Fruit fly (Drosophila melanogaster) whole organism, embryonic: ENCODE results near the gene CG6067.
A peak's percentile ranks its signal among the peaks of the same experiment; 100 is the strongest.

ENCODE experiments used
- Ada2b ChIP-seq: fragments of 200-800 bp; sonication (Bioruptor generic); IDR thresholded peaks from 2 replicates; pipeline ENCODE4 v1.3.6; 2022; ENCODE audit warnings: missing biosample characterization, missing genetic modification characterization
- Antp ChIP-seq: fragments of 200-800 bp; sonication (Bioruptor generic); optimal IDR thresholded peaks from 3 replicates; lab custom pipeline; 2016; ENCODE audit warnings: missing biosample characterization, missing genetic modification characterization
- Atf-2 ChIP-seq: fragments of 200-800 bp; sonication (Bioruptor generic); optimal IDR thresholded peaks from 2 replicates; lab custom pipeline; 2016; ENCODE audit warnings: missing biosample characterization, missing genetic modification characterization
- CG10209 ChIP-seq: fragments of 200-800 bp; sonication (Bioruptor generic); optimal IDR thresholded peaks from 3 replicates; lab custom pipeline; 2017; ENCODE audit warnings: missing biosample characterization, mild to moderate bottlenecking, missing genetic modification characterization, missing genetic modification reagents
- CG11456 ChIP-seq: fragments of 200-800 bp; sonication (Bioruptor generic); IDR thresholded peaks from 3 replicates; pipeline ENCODE4 v1.3.6; 2022; ENCODE audit warnings: missing biosample characterization, missing genetic modification characterization
- CG12942 ChIP-seq: fragments of 200-800 bp; sonication (Bioruptor generic); optimal IDR thresholded peaks from 3 replicates; lab custom pipeline; 2016; ENCODE audit warnings: missing biosample characterization, missing genetic modification characterization
- CG13287 ChIP-seq: fragments of 200-800 bp; sonication (Bioruptor generic); IDR thresholded peaks from 2 replicates; pipeline ENCODE4 v1.3.6; 2022; ENCODE audit warnings: missing biosample characterization, missing genetic modification characterization; ENCODE audit not compliant: partially characterized antibody
- CG16813 ChIP-seq: fragments of 200-800 bp; sonication (Bioruptor generic); IDR thresholded peaks from 3 replicates; pipeline ENCODE4 v1.3.6; 2022; ENCODE audit warnings: missing biosample characterization, missing genetic modification characterization; ENCODE audit not compliant: partially characterized antibody
- CG3065 ChIP-seq: fragments of 200-800 bp; sonication (Bioruptor generic); optimal IDR thresholded peaks from 2 replicates; lab custom pipeline; 2016; ENCODE audit warnings: missing biosample characterization, missing genetic modification characterization
- CG31388 ChIP-seq: fragments of 200-800 bp; sonication (Bioruptor generic); optimal IDR thresholded peaks from 2 replicates; lab custom pipeline; 2016; ENCODE audit warnings: missing biosample characterization, missing genetic modification characterization
- CG3163 ChIP-seq: fragments of 200-800 bp; sonication (Bioruptor generic); optimal IDR thresholded peaks from 3 replicates; lab custom pipeline; 2016; ENCODE audit warnings: missing biosample characterization, missing genetic modification characterization
- CG3407 ChIP-seq: fragments of 200-800 bp; sonication (Bioruptor generic); optimal IDR thresholded peaks from 2 replicates; lab custom pipeline; 2018; ENCODE audit warnings: missing biosample characterization, mild to moderate bottlenecking, missing genetic modification characterization
- CG34224 ChIP-seq: fragments of 200-800 bp; sonication (Bioruptor generic); IDR thresholded peaks from 3 replicates; pipeline ENCODE4 v1.3.6; 2022; ENCODE audit warnings: missing biosample characterization, missing genetic modification characterization; ENCODE audit not compliant: partially characterized antibody
- CG3847 ChIP-seq: fragments of 200-800 bp; sonication (Bioruptor generic); IDR thresholded peaks from 2 replicates; pipeline ENCODE4 v1.3.6; 2022; ENCODE audit warnings: missing biosample characterization, missing genetic modification characterization
- CG42726 ChIP-seq: fragments of 200-800 bp; sonication (Bioruptor generic); IDR thresholded peaks from 2 replicates; pipeline ENCODE4 v1.3.6; 2022; ENCODE audit warnings: missing biosample characterization, missing genetic modification characterization; ENCODE audit not compliant: partially characterized antibody
- CG4424 ChIP-seq: fragments of 200-800 bp; sonication (Bioruptor generic); optimal IDR thresholded peaks from 3 replicates; lab custom pipeline; 2016; ENCODE audit warnings: missing biosample characterization, missing genetic modification characterization
- CG7271 ChIP-seq: fragments of 200-800 bp; sonication (Bioruptor generic); optimal IDR thresholded peaks from 2 replicates; lab custom pipeline; 2018; ENCODE audit warnings: missing biosample characterization, mild to moderate bottlenecking, missing genetic modification characterization, moderate library complexity
- CkIIα-i1 ChIP-seq: fragments of 200-800 bp; sonication (Bioruptor generic); IDR thresholded peaks from 2 replicates; pipeline ENCODE4 v1.3.6; 2022; ENCODE audit warnings: missing biosample characterization, missing genetic modification characterization
- HLHmδ ChIP-seq: fragments of 200-800 bp; sonication (Bioruptor generic); optimal IDR thresholded peaks from 2 replicates; lab custom pipeline; 2018; ENCODE audit warnings: missing biosample characterization, mild to moderate bottlenecking, missing genetic modification characterization, moderate library complexity
- Max ChIP-seq: fragments of 200-800 bp; sonication (Bioruptor generic); optimal IDR thresholded peaks from 2 replicates; lab custom pipeline; 2016; ENCODE audit warnings: missing biosample characterization, mild to moderate bottlenecking, missing genetic modification characterization
- NC2β ChIP-seq: fragments of 200-800 bp; sonication (Bioruptor generic); optimal IDR thresholded peaks from 2 replicates; lab custom pipeline; 2016; ENCODE audit warnings: missing biosample characterization, missing genetic modification characterization
- Nf-YA ChIP-seq: fragments of 200-800 bp; sonication (Bioruptor generic); IDR thresholded peaks from 2 replicates; pipeline ENCODE4 v1.3.6; 2022; ENCODE audit warnings: missing biosample characterization, missing genetic modification characterization
- Nf-YB ChIP-seq: fragments of 200-800 bp; sonication (Bioruptor generic); optimal IDR thresholded peaks from 3 replicates; lab custom pipeline; 2019; ENCODE audit warnings: missing biosample characterization, mild to moderate bottlenecking, missing genetic modification characterization, moderate library complexity
- Six4 ChIP-seq: fragments of 200-800 bp; sonication (Bioruptor generic); optimal IDR thresholded peaks from 2 replicates; lab custom pipeline; 2016; ENCODE audit warnings: missing biosample characterization, missing genetic modification characterization
- Sox102F ChIP-seq: fragments of 200-800 bp; sonication (Bioruptor generic); optimal IDR thresholded peaks from 2 replicates; lab custom pipeline; 2018; ENCODE audit warnings: missing biosample characterization, mild to moderate bottlenecking, missing genetic modification characterization, moderate library complexity
- Trl ChIP-seq, 3 experiments: fragments of >200 bp in 2 of 3; fragments of 200-800 bp in 1 of 3; sonication (Bioruptor generic) in 1 of 3; optimal IDR thresholded peaks; 2 replicates in 1 of 3; 3 replicates in 2 of 3; lab custom pipeline; 2016 to 2017; ENCODE audit warnings: missing biosample characterization in 1 of 3, missing genetic modification characterization in 1 of 3
- Xrp1 ChIP-seq: fragments of 200-800 bp; sonication (Bioruptor generic); IDR thresholded peaks from 2 replicates; pipeline ENCODE4 v1.3.6; 2022; ENCODE audit warnings: missing biosample characterization, missing genetic modification characterization
- bab2 ChIP-seq: fragments of 200-800 bp; sonication (Bioruptor generic); optimal IDR thresholded peaks from 2 replicates; lab custom pipeline; 2016; ENCODE audit warnings: missing biosample characterization, missing genetic modification characterization
- bbx ChIP-seq: fragments of 200-800 bp; sonication (Bioruptor generic); IDR thresholded peaks from 2 replicates; pipeline ENCODE4 v1.3.6; 2022; ENCODE audit warnings: missing biosample characterization, missing genetic modification characterization; ENCODE audit not compliant: partially characterized antibody
- caup ChIP-seq: fragments of 200-800 bp; sonication (Bioruptor generic); optimal IDR thresholded peaks from 3 replicates; lab custom pipeline; 2017; ENCODE audit warnings: missing biosample characterization, mild to moderate bottlenecking, missing genetic modification characterization, moderate library complexity; ENCODE audit not compliant: severe bottlenecking
- chinmo ChIP-seq: fragments of 200-800 bp; sonication (Bioruptor generic); IDR thresholded peaks from 4 replicates; pipeline ENCODE4 v1.3.6; 2022; ENCODE audit warnings: missing biosample characterization, missing genetic modification characterization; ENCODE audit not compliant: partially characterized antibody
- chn ChIP-seq: fragments of 200-800 bp; sonication (Bioruptor generic); optimal IDR thresholded peaks from 2 replicates; lab custom pipeline; 2016; ENCODE audit warnings: missing biosample characterization, missing genetic modification characterization
- crp ChIP-seq, 2 experiments: fragments of 200-800 bp; sonication (Bioruptor generic); optimal IDR thresholded peaks; 2 replicates in 1 of 2; 3 replicates in 1 of 2; lab custom pipeline; 2017; ENCODE audit warnings: missing biosample characterization in 2 of 2, missing genetic modification characterization in 2 of 2, mild to moderate bottlenecking in 1 of 2, moderate library complexity in 1 of 2
- ems ChIP-seq: fragments of 200-800 bp; sonication (Bioruptor generic); optimal IDR thresholded peaks from 3 replicates; lab custom pipeline; 2016; ENCODE audit warnings: missing biosample characterization, missing genetic modification characterization
- eve ChIP-seq, 2 experiments: fragments of >200 bp; optimal IDR thresholded peaks; 2 replicates each; lab custom pipeline; 2017; ENCODE audit warnings: missing biosample characterization in 2 of 2, missing genetic modification characterization in 2 of 2
- gcm2 ChIP-seq: fragments of 200-800 bp; sonication (Bioruptor generic); optimal IDR thresholded peaks from 2 replicates; lab custom pipeline; 2016; ENCODE audit warnings: missing biosample characterization, missing genetic modification characterization
- knrl ChIP-seq: fragments of 200-800 bp; sonication (Bioruptor generic); IDR thresholded peaks from 3 replicates; pipeline ENCODE4 v1.3.6; 2022; ENCODE audit warnings: missing biosample characterization, missing genetic modification characterization; ENCODE audit not compliant: partially characterized antibody
- lmd ChIP-seq: fragments of 200-800 bp; sonication (Bioruptor generic); IDR thresholded peaks from 2 replicates; pipeline ENCODE4 v1.3.6; 2022; ENCODE audit warnings: missing biosample characterization, missing genetic modification characterization
- maf-S ChIP-seq: fragments of 200-800 bp; sonication (Bioruptor generic); optimal IDR thresholded peaks from 2 replicates; lab custom pipeline; 2016; ENCODE audit warnings: missing biosample characterization, missing genetic modification characterization
- mld ChIP-seq: fragments of 200-800 bp; sonication (Bioruptor generic); IDR thresholded peaks from 3 replicates; pipeline ENCODE4 v1.3.6; 2022; ENCODE audit warnings: missing biosample characterization, missing genetic modification characterization; ENCODE audit not compliant: partially characterized antibody
- ranshi ChIP-seq: fragments of 200-800 bp; sonication (Bioruptor generic); IDR thresholded peaks from 2 replicates; pipeline ENCODE4 v1.3.6; 2022; ENCODE audit warnings: missing biosample characterization, missing genetic modification characterization
- sc ChIP-seq, 3 experiments: fragments of >200 bp in 2 of 3; fragments of 200-800 bp in 1 of 3; sonication (Bioruptor generic) in 1 of 3; optimal IDR thresholded peaks; 2 replicates in 2 of 3; 3 replicates in 1 of 3; lab custom pipeline; 2017; ENCODE audit warnings: mild to moderate bottlenecking in 1 of 3, missing biosample characterization in 1 of 3, missing genetic modification characterization in 1 of 3, missing genetic modification reagents in 1 of 3
- schlank ChIP-seq: fragments of 200-800 bp; sonication (Bioruptor generic); optimal IDR thresholded peaks from 2 replicates; lab custom pipeline; 2018; ENCODE audit warnings: missing biosample characterization, mild to moderate bottlenecking, missing genetic modification characterization
- slbo ChIP-seq: fragments of 200-800 bp; sonication (Bioruptor generic); IDR thresholded peaks from 2 replicates; pipeline ENCODE4 v1.3.6; 2022; ENCODE audit warnings: missing biosample characterization, missing genetic modification characterization
- sob ChIP-seq: fragments of 200-800 bp; sonication (Bioruptor generic); IDR thresholded peaks from 2 replicates; pipeline ENCODE4 v1.3.6; 2022; ENCODE audit warnings: missing biosample characterization, missing genetic modification characterization
- tap ChIP-seq: fragments of 200-800 bp; optimal IDR thresholded peaks from 3 replicates; lab custom pipeline; 2019; ENCODE audit warnings: missing biosample characterization, mild to moderate bottlenecking, missing genetic modification characterization, moderate library complexity
- trem ChIP-seq: fragments of 200-800 bp; optimal IDR thresholded peaks from 3 replicates; lab custom pipeline; 2019; ENCODE audit warnings: missing biosample characterization, mild to moderate bottlenecking, missing genetic modification characterization, moderate library complexity
- vfl ChIP-seq: fragments of 200-800 bp; sonication (Bioruptor generic); optimal IDR thresholded peaks from 2 replicates; lab custom pipeline; 2016; ENCODE audit warnings: missing biosample characterization, missing genetic modification characterization
- zen ChIP-seq: fragments of 200-800 bp; sonication (Bioruptor generic); optimal IDR thresholded peaks from 3 replicates; lab custom pipeline; 2018; ENCODE audit warnings: missing biosample characterization, mild to moderate bottlenecking, missing genetic modification characterization, moderate library complexity

The CG6067 gene

DNA sequence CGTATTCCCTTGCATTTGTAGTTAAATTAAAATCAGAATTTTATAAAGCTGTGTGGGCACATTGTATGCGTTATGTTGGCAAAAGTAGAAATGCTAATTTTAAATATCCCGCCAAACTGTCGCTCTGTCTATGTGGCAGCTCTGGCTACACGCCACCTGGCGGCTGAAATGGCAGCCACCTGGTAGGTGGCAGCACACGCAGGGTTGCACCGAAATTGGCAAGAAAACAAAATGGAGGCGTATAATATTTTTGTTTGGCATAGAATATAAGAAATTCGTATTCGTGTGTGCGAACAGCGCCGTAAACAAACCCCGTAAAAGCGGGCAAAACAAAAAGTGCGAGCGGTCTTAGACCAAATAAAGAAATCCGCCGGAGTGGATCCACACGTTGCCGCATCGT, 47.5 kb upstream of the CG6067 start, which contains the start of gene CG12236 (continued):
- TF ChIP-seq Ada2b (GFP tag; lab: Robert Waterston, UW), result no peak
- TF ChIP-seq chn (GFP tag; lab: Kevin White, UChicago), result peak; percentile 53
- TF ChIP-seq CG42726, result no peak
- peak; percentile 40 for TF ChIP-seq gcm2 (GFP tag; lab: Kevin White, UChicago)
- no peak for TF ChIP-seq bbx (GFP tag; lab: Robert Waterston, UW)
- TF ChIP-seq caup (GFP tag; lab: Kevin White, UChicago), result peak; percentile 74
- TF ChIP-seq knrl, result peak; percentile 40; the same call in 1 of the 3 replicates
- TF ChIP-seq crp (GFP tag; optimal IDR thresholded peaks at IDR 0.05; lab: Kevin White, UChicago), result peak in 1 of 2 experiments; percentile 52
- peak; percentile 64; the same call in 1 of the 2 replicates for TF ChIP-seq slbo (GFP tag; lab: Robert Waterston, UW)
- TF ChIP-seq Max, result peak; percentile 20
- TF ChIP-seq maf-S (GFP tag; lab: Kevin White, UChicago), result peak; percentile 25
- no peak for TF ChIP-seq Six4 (GFP tag; lab: Kevin White, UChicago)
- peak; percentile 40 for TF ChIP-seq CG10209
- peak; percentile 50; the same call in 1 of the 2 replicates for TF ChIP-seq CG13287
- no peak for TF ChIP-seq CG34224 (GFP tag; lab: Robert Waterston, UW)
- no peak for TF ChIP-seq eve (GFP tag; optimal IDR thresholded peaks at IDR 0.05; lab: Kevin White, UChicago)
- peak; percentile 42 for TF ChIP-seq zen (tag; lab: Kevin White, UChicago)
- TF ChIP-seq CG11456 (GFP tag; lab: Robert Waterston, UW), result peak; percentile 80; the same call in 2 of the 3 replicates
- TF ChIP-seq Nf-YA (GFP tag; lab: Robert Waterston, UW), result no peak
- TF ChIP-seq CkIIα-i1 (GFP tag; lab: Robert Waterston, UW), result no peak
- TF ChIP-seq trem, result peak; percentile 89
- peak; percentile 23 for TF ChIP-seq Nf-YB (GFP tag; lab: Kevin White, UChicago)
- TF ChIP-seq Trl (optimal IDR thresholded peaks at IDR 0.05; lab: Kevin White, UChicago), result no peak
- peak; percentile 49 for TF ChIP-seq Trl (GFP tag; optimal IDR thresholded peaks at IDR 0.05; lab: Kevin White, UChicago)
- TF ChIP-seq Xrp1 (GFP tag; lab: Robert Waterston, UW), result no peak
- no peak for TF ChIP-seq schlank (tag; lab: Kevin White, UChicago)
- peak; percentile 54; the same call in 1 of the 2 replicates for TF ChIP-seq lmd (GFP tag; lab: Robert Waterston, UW)
- no peak for TF ChIP-seq CG31388 (GFP tag; lab: Kevin White, UChicago)
- TF ChIP-seq CG3065, result no peak
- no peak for TF ChIP-seq CG7271 (tag; lab: Kevin White, UChicago)
- TF ChIP-seq HLHmδ (GFP tag; lab: Kevin White, UChicago), result peak; percentile 38
- peak; percentile 0 for TF ChIP-seq bab2 (GFP tag; lab: Kevin White, UChicago)
- no peak for TF ChIP-seq CG12942 (GFP tag; lab: Kevin White, UChicago)
- TF ChIP-seq Atf-2, result no peak
- TF ChIP-seq CG3163 (GFP tag; lab: Kevin White, UChicago), result peak; percentile 26
- peak; percentile 17 for TF ChIP-seq NC2β (GFP tag; lab: Kevin White, UChicago)
- TF ChIP-seq CG16813 (GFP tag; lab: Robert Waterston, UW), result 0 out of 3 replicates have a peak, but pooled peaks have one; percentile 21
- no peak for TF ChIP-seq ems (GFP tag; lab: Kevin White, UChicago)
- TF ChIP-seq sc (optimal IDR thresholded peaks at IDR 0.05; lab: Kevin White, UChicago), result no peak
- no peak for TF ChIP-seq sc (GFP tag; optimal IDR thresholded peaks at IDR 0.05; lab: Kevin White, UChicago)
- TF ChIP-seq vfl (GFP tag; lab: Kevin White, UChicago), result no peak
- TF ChIP-seq Antp (GFP tag; lab: Kevin White, UChicago), result peak; percentile 34
- no peak for TF ChIP-seq Sox102F (GFP tag; lab: Kevin White, UChicago)
- TF ChIP-seq ranshi, result peak; percentile 42; the same call in 1 of the 2 replicates
- peak; percentile 27 for TF ChIP-seq CG4424 (GFP tag; lab: Kevin White, UChicago)
- no peak for TF ChIP-seq tap (tag; lab: Kevin White, UChicago)
- no peak for TF ChIP-seq CG3407 (GFP tag; lab: Kevin White, UChicago)
- no peak for TF ChIP-seq chinmo
- TF ChIP-seq CG3847 (GFP tag; lab: Robert Waterston, UW), result peak; percentile 83
- no peak for TF ChIP-seq mld (GFP tag; lab: Robert Waterston, UW)
- peak; percentile 66 for TF ChIP-seq sob
